Fruit fly (Drosophila melanogaster): ENCODE measurements around the gene Mst33A.

Gene Mst33A

dm6 chr2L:11581617-11582254 is 4.9 kb downstream of the Mst33A start, which contains the start of gene kek2 (continued):
- TF ChIP-seq zen2 (GFP tag; IDR thresholded peaks at IDR 0.05; ENCODE audit: partially characterized antibody), result 0 out of 3 replicates have a peak, but pooled peaks have one; percentile 5
- TF ChIP-seq Med (GFP tag), result peak; percentile 74
- TF ChIP-seq Trl (optimal IDR thresholded peaks at IDR 0.05), result peak; percentile 57 to 76
- TF ChIP-seq Trl (GFP tag; optimal IDR thresholded peaks at IDR 0.05), result no peak
- TF ChIP-seq chm (GFP tag; IDR thresholded peaks at IDR 0.05), result peak; percentile 58; the same call in 1 of the 2 replicates
- TF ChIP-seq maf-S (GFP tag; optimal IDR thresholded peaks at IDR 0.05), result no peak
- 0 out of 2 replicates have a peak, but pooled peaks have one; percentile 23 for TF ChIP-seq Oaz (GFP tag; IDR thresholded peaks at IDR 0.05)
- TF ChIP-seq cwo (GFP tag; optimal IDR thresholded peaks at IDR 0.05), result no peak
- TF ChIP-seq zfh1 (GFP tag; IDR thresholded peaks at IDR 0.05), result 0 out of 3 replicates have a peak, but pooled peaks have one; percentile 11
- TF ChIP-seq CG8290 (GFP tag; optimal IDR thresholded peaks at IDR 0.05), result no peak
- TF ChIP-seq CG8290 (tag; optimal IDR thresholded peaks at IDR 0.05), result peak in 1 of 2 experiments; percentile 5
- TF ChIP-seq Deaf1 (tag; optimal IDR thresholded peaks at IDR 0.05), result peak; percentile 97
- 0 out of 3 replicates have a peak, but pooled peaks have one; percentile 31 for TF ChIP-seq ci (GFP tag; IDR thresholded peaks at IDR 0.05)
- TF ChIP-seq CG34224 (GFP tag; IDR thresholded peaks at IDR 0.05; ENCODE audit: partially characterized antibody), result 0 out of 3 replicates have a peak, but pooled peaks have one; percentile 13
- TF ChIP-seq Rfx (GFP tag; IDR thresholded peaks at IDR 0.05), result 0 out of 2 replicates have a peak, but pooled peaks have one; percentile 30
- no peak for TF ChIP-seq CG10366 (GFP tag; IDR thresholded peaks at IDR 0.05)
- 0 out of 3 replicates have a peak, but pooled peaks have one; percentile 38 for TF ChIP-seq HLH4C (GFP tag; IDR thresholded peaks at IDR 0.05; ENCODE audit: partially characterized antibody)
- TF ChIP-seq ato (GFP tag; IDR thresholded peaks at IDR 0.05; ENCODE audit: partially characterized antibody), result 0 out of 2 replicates have a peak, but pooled peaks have one; percentile 33

- TF ChIP-seq lbe (GFP tag; optimal IDR thresholded peaks at IDR 0.05) (no peak), HLH4C (GFP tag; IDR thresholded peaks at IDR 0.05; ENCODE audit: partially characterized antibody) (no peak), Hr39 (optimal IDR thresholded peaks at IDR 0.05) (peak; percentile 91), Myb (GFP tag; optimal IDR thresholded peaks at IDR 0.05) (no peak)
These were observed 32.8 kb downstream of the Mst33A start for dm6 chr2L:11553825-11554224.

dm6 chr2L:11535845-11536244 is 50.8 kb downstream of the Mst33A start, which contains the start of gene CG43438:
TSS of gene CG43438 (plus strand) at chr2L:11536145.
- no peak for TF ChIP-seq klu (GFP tag; IDR thresholded peaks at IDR 0.05)
- no peak for TF ChIP-seq Fer1 (GFP tag; optimal IDR thresholded peaks at IDR 0.05)
- TF ChIP-seq tna (GFP tag; IDR thresholded peaks at IDR 0.05; ENCODE audit: partially characterized antibody), result no peak
- TF ChIP-seq CG8944 (GFP tag; optimal IDR thresholded peaks at IDR 0.05), result no peak
- TF ChIP-seq Fer2 (tag; optimal IDR thresholded peaks at IDR 0.05), result no peak
- no peak for TF ChIP-seq Ada2b (GFP tag; IDR thresholded peaks at IDR 0.05)
- TF ChIP-seq Optix (GFP tag; IDR thresholded peaks at IDR 0.05), result no peak
- no peak for TF ChIP-seq emc (GFP tag; optimal IDR thresholded peaks at IDR 0.05)
- TF ChIP-seq Hmx (GFP tag; optimal IDR thresholded peaks at IDR 0.05), result no peak
- TF ChIP-seq kni (GFP tag; optimal IDR thresholded peaks at IDR 0.05), result no peak
- no peak for TF ChIP-seq Dek (tag; optimal IDR thresholded peaks at IDR 0.05)
- TF ChIP-seq bcd (GFP tag; optimal IDR thresholded peaks at IDR 0.05), result no peak
- no peak for TF ChIP-seq CG11085 (GFP tag; IDR thresholded peaks at IDR 0.05)
- TF ChIP-seq chm (GFP tag; IDR thresholded peaks at IDR 0.05), result no peak
- TF ChIP-seq Gsc (GFP tag; IDR thresholded peaks at IDR 0.05), result no peak
- TF ChIP-seq jumu (GFP tag; optimal IDR thresholded peaks at IDR 0.05), result no peak
- no peak for TF ChIP-seq gem (tag; optimal IDR thresholded peaks at IDR 0.05)
